Fruit fly (Drosophila melanogaster): ENCODE data around the gene nau.

Gene nau

DNA sequence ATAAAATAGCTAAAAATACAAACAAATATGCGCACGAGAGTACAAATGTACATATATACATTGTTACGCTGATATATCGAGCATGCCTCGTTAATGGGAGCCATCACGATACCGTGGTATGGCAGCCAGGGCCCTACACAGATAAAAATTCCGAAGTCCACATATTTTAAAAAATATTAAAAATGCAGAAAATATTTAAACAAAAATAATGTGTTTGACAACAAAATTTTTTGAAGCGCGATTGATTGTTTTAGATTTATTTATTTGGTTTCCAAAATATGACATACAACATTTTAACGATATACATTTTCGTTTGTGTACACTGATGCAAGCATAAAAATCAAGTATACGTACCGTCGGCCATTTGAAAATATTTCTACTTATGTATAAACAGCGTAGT is 8.6 kb upstream of the nau start (continued):
- TF ChIP-seq CG1647 (GFP tag; optimal IDR thresholded peaks at IDR 0.05) (peak; percentile 65), CG10147 (GFP tag; optimal IDR thresholded peaks at IDR 0.05) (peak; percentile 86), CG32772 (GFP tag; IDR thresholded peaks at IDR 0.05) (peak; percentile 68; the same call in 1 of the 2 replicates), D19A (tag; optimal IDR thresholded peaks at IDR 0.05) (peak; percentile 29), CG11456 (GFP tag; IDR thresholded peaks at IDR 0.05) (peak; percentile 75; the same call in 2 of the 3 replicates), CG9727 (GFP tag; optimal IDR thresholded peaks at IDR 0.05) (peak; percentile 85), Trl (optimal IDR thresholded peaks at IDR 0.05) (no peak), Trl (GFP tag; optimal IDR thresholded peaks at IDR 0.05) (peak; percentile 64), Adf1 (GFP tag; IDR thresholded peaks at IDR 0.05) (peak; percentile 68), Dp (GFP tag; optimal IDR thresholded peaks at IDR 0.05) (no peak), CG4707 (GFP tag; optimal IDR thresholded peaks at IDR 0.05) (no peak), Rx (GFP tag; IDR thresholded peaks at IDR 0.05) (peak; percentile 57), vnd (GFP tag; IDR thresholded peaks at IDR 0.05; ENCODE audit: partially characterized antibody) (no peak), da (GFP tag; optimal IDR thresholded peaks at IDR 0.05) (no peak), sc (optimal IDR thresholded peaks at IDR 0.05) (no peak), sc (GFP tag; optimal IDR thresholded peaks at IDR 0.05) (no peak), Chrac-16 (GFP tag; optimal IDR thresholded peaks at IDR 0.05) (peak; percentile 56), Pdp1 (GFP tag; optimal IDR thresholded peaks at IDR 0.05) (peak; percentile 67 to 74), sima (GFP tag; optimal IDR thresholded peaks at IDR 0.05) (peak; percentile 22), ssp (GFP tag; IDR thresholded peaks at IDR 0.05) (peak; percentile 54), Fer2 (tag; optimal IDR thresholded peaks at IDR 0.05) (peak; percentile 45), pan (optimal IDR thresholded peaks at IDR 0.05) (no peak), pan (GFP tag; optimal IDR thresholded peaks at IDR 0.05 in 1 of 2, IDR thresholded peaks at IDR 0.05 in 1 of 2) (peak in 1 of 2 experiments; percentile 88), C15 (GFP tag; IDR thresholded peaks at IDR 0.05) (0 out of 3 replicates have a peak, but pooled peaks have one; percentile 50), mirr (GFP tag; optimal IDR thresholded peaks at IDR 0.05) (peak; percentile 12), mld (GFP tag; IDR thresholded peaks at IDR 0.05; ENCODE audit: partially characterized antibody) (no peak), br (optimal IDR thresholded peaks at IDR 0.05) (no peak), TFAM (GFP tag; optimal IDR thresholded peaks at IDR 0.05) (no peak), chinmo (GFP tag; IDR thresholded peaks at IDR 0.05; ENCODE audit: partially characterized antibody) (0 out of 4 replicates have a peak, but pooled peaks have one; percentile 36), sug (tag; optimal IDR thresholded peaks at IDR 0.05) (peak; percentile 13), vfl (GFP tag; optimal IDR thresholded peaks at IDR 0.05) (peak; percentile 81), bcd (GFP tag; optimal IDR thresholded peaks at IDR 0.05) (peak; percentile 82), PHDP (tag; optimal IDR thresholded peaks at IDR 0.05) (peak; percentile 90), ci (GFP tag; IDR thresholded peaks at IDR 0.05) (peak; percentile 77), CG14710 (tag; optimal IDR thresholded peaks at IDR 0.05) (peak; percentile 35), CG3407 (GFP tag; optimal IDR thresholded peaks at IDR 0.05) (no peak), CG7357 (GFP tag; IDR thresholded peaks at IDR 0.05) (peak; percentile 67), lola (GFP tag; optimal IDR thresholded peaks at IDR 0.05) (no peak), CG4617 (GFP tag; optimal IDR thresholded peaks at IDR 0.05; ENCODE audit: borderline replicate concordance) (peak; percentile 16), CG12219 (GFP tag; optimal IDR thresholded peaks at IDR 0.05) (peak; percentile 57), sqz (GFP tag; optimal IDR thresholded peaks at IDR 0.05) (peak; percentile 33), CG11695 (GFP tag; IDR thresholded peaks at IDR 0.05) (peak; percentile 86), CG34422 (GFP tag; IDR thresholded peaks at IDR 0.05) (no peak; the same call in 2 of the 3 replicates), NC2α (GFP tag; optimal IDR thresholded peaks at IDR 0.05) (no peak), Dfd (GFP tag; optimal IDR thresholded peaks at IDR 0.05) (no peak), nau (GFP tag; optimal IDR thresholded peaks at IDR 0.05) (peak; percentile 60), ewg (GFP tag; optimal IDR thresholded peaks at IDR 0.05) (no peak), NFAT (GFP tag; IDR thresholded peaks at IDR 0.05) (peak; percentile 71), kah (GFP tag; optimal IDR thresholded peaks at IDR 0.05) (no peak), CG2199 (GFP tag; IDR thresholded peaks at IDR 0.05) (no peak), CG8089 (GFP tag; optimal IDR thresholded peaks at IDR 0.05) (peak; percentile 13)
